Worm (Caenorhabditis elegans) whole organism, L1 larva: ENCODE results near the gene Y39A1A.20.

ENCODE experiments used
- F16B12.6 ChIP-seq: fragments of 150-350 bp; optimal IDR thresholded peaks from 2 replicates; lab custom pipeline; 2014; ENCODE audit warnings: missing biosample characterization, missing genetic modification characterization
- ama-1 ChIP-seq: fragments of 150-350 bp; optimal IDR thresholded peaks from 2 replicates; lab custom pipeline; 2014
- isw-1 ChIP-seq: fragments of 200-800 bp; sonication (Bioruptor generic); IDR thresholded peaks from 2 replicates; pipeline ENCODE4 v1.3.6; 2022; ENCODE audit warnings: missing genetic modification characterization, missing compliant biosample characterization
- lin-35 ChIP-seq, 2 experiments: fragments of 150-350 bp; optimal IDR thresholded peaks; 2 replicates each; lab custom pipeline; 2014; ENCODE audit warnings: missing biosample characterization in 2 of 2, missing genetic modification characterization in 2 of 2, missing genetic modification reagents in 2 of 2
- lsy-2 ChIP-seq, 2 experiments: fragments of 150-350 bp; optimal IDR thresholded peaks; 2 replicates each; lab custom pipeline; 2014; ENCODE audit warnings: missing biosample characterization in 2 of 2, missing genetic modification characterization in 2 of 2
- mdl-1 ChIP-seq, 2 experiments: fragments of 150-350 bp; optimal IDR thresholded peaks; 2 replicates each; lab custom pipeline; 2014 to 2017; ENCODE audit warnings: missing biosample characterization in 2 of 2, missing genetic modification characterization in 2 of 2, inconsistent platforms in 1 of 2
- nhr-19 ChIP-seq: fragments of 200-800 bp; sonication (Bioruptor generic); conservative IDR thresholded peaks from 2 replicates; pipeline ENCODE4 v1.3.6; 2022; ENCODE audit warnings: missing genetic modification characterization, missing compliant biosample characterization
- nhr-77 ChIP-seq: fragments of 150-350 bp; optimal IDR thresholded peaks from 2 replicates; lab custom pipeline; 2014; ENCODE audit warnings: missing biosample characterization, missing genetic modification characterization
- snu-23 ChIP-seq: sonication (generic microtip); optimal IDR thresholded peaks from 2 replicates; lab custom pipeline; 2016; ENCODE audit warnings: missing genetic modification characterization, missing compliant biosample characterization
- unc-62 ChIP-seq: fragments of 150-350 bp; optimal IDR thresholded peaks from 2 replicates; lab custom pipeline; 2014; ENCODE audit warnings: missing biosample characterization, missing genetic modification reagents, missing genetic modification characterization

DNA sequence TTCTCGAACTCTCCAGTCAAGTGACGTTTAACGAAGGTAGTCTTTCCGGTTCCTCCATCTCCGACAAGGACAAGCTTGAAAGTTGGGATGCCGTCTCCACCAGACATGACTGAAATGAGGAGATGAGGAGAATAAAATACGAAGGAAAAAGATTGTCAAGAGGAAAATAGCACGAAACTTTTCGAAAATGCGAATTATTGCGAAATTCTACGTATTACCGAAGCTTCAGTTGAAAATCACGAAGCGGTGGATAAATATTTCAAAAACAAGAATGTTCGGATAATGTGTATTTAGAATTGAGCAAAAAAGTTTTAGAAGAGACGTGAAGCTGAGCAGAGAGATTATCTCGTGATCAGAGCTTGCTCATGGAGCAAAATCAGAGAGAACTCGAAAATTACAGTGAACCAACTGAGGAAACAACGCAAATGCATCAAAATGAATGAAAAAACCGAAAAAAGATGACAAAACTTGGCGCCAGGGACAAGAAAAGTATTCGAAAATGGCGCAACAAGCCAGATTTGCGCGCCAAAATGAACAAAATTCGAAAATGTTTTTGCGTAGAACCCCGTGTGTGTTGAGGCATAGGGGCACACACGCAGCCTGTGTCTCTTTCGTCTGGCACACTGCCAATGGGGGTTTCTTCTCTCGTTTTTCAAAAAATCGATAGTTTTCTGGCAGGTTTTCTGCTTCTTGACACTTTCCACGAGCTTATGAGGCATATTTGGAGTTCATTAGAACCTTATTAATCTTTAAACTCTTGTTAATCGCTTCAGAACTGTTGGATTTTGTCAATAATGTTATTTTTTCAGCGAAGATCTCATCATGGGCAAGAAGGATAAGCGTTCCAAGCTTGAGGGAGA is 47.5 kb upstream of the Y39A1A.20 start, which contains the start of the genes ran-1 and dkc-1:
- TF ChIP-seq mdl-1 (tag; optimal IDR thresholded peaks at IDR 0.05; lab: Kevin White, UChicago) = peak in 1 of 2 experiments; percentile 53
- peak; percentile 63 for TF ChIP-seq F16B12.6
- TF ChIP-seq lsy-2 (tag; optimal IDR thresholded peaks at IDR 0.05; lab: Kevin White, UChicago) = peak; percentile 71 to 85
- TF ChIP-seq isw-1 (GFP tag; lab: Robert Waterston, UW) = peak; percentile 23
- TF ChIP-seq lin-35 (GFP tag; optimal IDR thresholded peaks at IDR 0.05; lab: Kevin White, UChicago) = peak; percentile 88 to 91
- peak; percentile 38 for TF ChIP-seq nhr-19
- TF ChIP-seq ama-1 = no peak
- TF ChIP-seq nhr-77 (tag; lab: Kevin White, UChicago) = peak; percentile 59
- no peak for TF ChIP-seq unc-62
- TF ChIP-seq snu-23 = peak; percentile 78
